Worm (Caenorhabditis elegans) whole organism, L1 larva: ENCODE results near the gene F09E5.12.

Experiments used
- ceh-88 ChIP-seq: fragments of 200-800 bp; sonication (Bioruptor generic); IDR thresholded peaks from 2 replicates; pipeline ENCODE4 v1.3.6; 2022; ENCODE audit warnings: missing genetic modification characterization, missing compliant biosample characterization
- lin-14 ChIP-seq: fragments of 200-800 bp; sonication (Bioruptor generic); optimal IDR thresholded peaks from 2 replicates; lab custom pipeline; 2018; ENCODE audit warnings: mild to moderate bottlenecking, missing genetic modification characterization, moderate library complexity, missing compliant biosample characterization
- nhr-237 ChIP-seq: fragments of 150-350 bp; optimal IDR thresholded peaks from 2 replicates; lab custom pipeline; 2014; ENCODE audit warnings: missing biosample characterization, missing genetic modification characterization
- tlp-1 ChIP-seq: fragments of 150-350 bp; optimal IDR thresholded peaks from 2 replicates; lab custom pipeline; 2014; ENCODE audit warnings: missing biosample characterization, missing genetic modification characterization
- unc-130 ChIP-seq: fragments of 150-350 bp; optimal IDR thresholded peaks from 2 replicates; lab custom pipeline; 2017; ENCODE audit warnings: missing biosample characterization, missing genetic modification characterization, inconsistent platforms

F09E5.12 gene

ce11 chrII:5320205-5320951, 50.2 kb downstream of the F09E5.12 start (continued):
- peak; percentile 70 for TF ChIP-seq lin-14 (GFP tag; lab: Kevin White, UChicago)
- peak; percentile 47 for TF ChIP-seq nhr-237 (tag; lab: Kevin White, UChicago)
- no peak for TF ChIP-seq ceh-88 (GFP tag; lab: Robert Waterston, UW)
- TF ChIP-seq unc-130 (tag; lab: Kevin White, UChicago), result no peak
- TF ChIP-seq tlp-1 (tag; lab: Kevin White, UChicago), result no peak
- TF ChIP-seq, all 84 proteins: peak for 23
